Worm (Caenorhabditis elegans): ENCODE measurements around the gene F26F2.4.

- TF ChIP-seq syd-9 (tag; optimal IDR thresholded peaks at IDR 0.05), result no peak
- no peak for TF ChIP-seq ceh-22 (tag; optimal IDR thresholded peaks at IDR 0.05)
- no peak for TF ChIP-seq tbx-2 (tag; optimal IDR thresholded peaks at IDR 0.05)
- no peak for TF ChIP-seq rnt-1 (tag; optimal IDR thresholded peaks at IDR 0.05)
- no peak for TF ChIP-seq elt-2 (tag; optimal IDR thresholded peaks at IDR 0.05)
- no peak for TF ChIP-seq pag-3 (tag; optimal IDR thresholded peaks at IDR 0.05; ENCODE audit: borderline replicate concordance)
- TF ChIP-seq T23F11.4 (GFP tag; optimal IDR thresholded peaks at IDR 0.05), result no peak
- TF ChIP-seq Y22D7AL.16 (tag; optimal IDR thresholded peaks at IDR 0.05), result no peak
Measured at ce11 chrV:20606617-20607016, 37.5 kb downstream of the F26F2.4 start, which contains the start of gene F46B3.23.
